Fruit fly (Drosophila melanogaster): ENCODE data around the gene Vha26.

Gene Vha26

DNA sequence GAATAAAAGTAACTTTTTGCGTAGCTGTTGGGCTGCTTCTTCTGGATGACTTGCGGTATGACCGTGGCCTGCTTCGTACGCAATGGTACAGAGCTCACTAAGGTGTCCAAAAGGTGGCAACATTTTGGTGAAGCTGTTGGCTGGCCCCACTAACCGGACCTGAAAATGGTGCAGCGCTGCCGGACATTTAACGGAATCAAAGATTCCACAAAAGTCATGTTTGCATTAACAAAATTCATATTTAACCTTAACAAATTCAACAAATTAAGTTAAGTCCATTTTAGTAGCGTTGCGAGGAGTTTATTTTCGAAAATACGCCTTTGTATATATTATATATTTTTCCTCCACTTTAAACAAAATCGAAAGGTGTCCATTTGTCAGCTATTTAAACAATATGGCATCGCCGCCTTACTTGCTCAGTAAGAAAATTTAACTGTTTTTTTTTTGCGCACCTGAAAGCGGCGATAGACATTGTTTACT, 9.5 kb downstream of the Vha26 start, which contains the start of the genes kra and SecS (continued):
- no peak for TF ChIP-seq Hr39 (optimal IDR thresholded peaks at IDR 0.05)
- TF ChIP-seq twi (tag; optimal IDR thresholded peaks at IDR 0.05) = peak; percentile 27
- TF ChIP-seq MESR4 (GFP tag; optimal IDR thresholded peaks at IDR 0.05) = peak; percentile 45
- TF ChIP-seq tll (GFP tag; optimal IDR thresholded peaks at IDR 0.05) = peak; percentile 43 to 92
- peak; percentile 58 for TF ChIP-seq B-H2 (GFP tag; optimal IDR thresholded peaks at IDR 0.05)
- no peak for TF ChIP-seq CG11504 (tag; optimal IDR thresholded peaks at IDR 0.05)
- TF ChIP-seq Asciz (GFP tag; optimal IDR thresholded peaks at IDR 0.05) = no peak
- no peak for TF ChIP-seq crc (GFP tag; optimal IDR thresholded peaks at IDR 0.05)
- no peak for TF ChIP-seq Taf1 (GFP tag; IDR thresholded peaks at IDR 0.05)
- TF ChIP-seq Dfd (GFP tag; optimal IDR thresholded peaks at IDR 0.05) = no peak
- TF ChIP-seq CG17328 (GFP tag; IDR thresholded peaks at IDR 0.05) = no peak
- no peak for TF ChIP-seq CG6791 (GFP tag; IDR thresholded peaks at IDR 0.05; ENCODE audit: partially characterized antibody)
- peak; percentile 86 for TF ChIP-seq CG17186 (GFP tag; optimal IDR thresholded peaks at IDR 0.05)
- no peak for TF ChIP-seq zen2 (GFP tag; IDR thresholded peaks at IDR 0.05; ENCODE audit: partially characterized antibody)
- peak; percentile 60 for TF ChIP-seq CG30020 (tag; optimal IDR thresholded peaks at IDR 0.05)
- no peak for TF ChIP-seq dati (GFP tag; IDR thresholded peaks at IDR 0.05)
- peak; percentile 67 for TF ChIP-seq CG17829 (tag; optimal IDR thresholded peaks at IDR 0.05)
- no peak for TF ChIP-seq Vsx1 (GFP tag; optimal IDR thresholded peaks at IDR 0.05)
- peak; percentile 47 for TF ChIP-seq MTF-1 (GFP tag; optimal IDR thresholded peaks at IDR 0.05; ENCODE audit: borderline replicate concordance)
- peak; percentile 75 for TF ChIP-seq gem (tag; optimal IDR thresholded peaks at IDR 0.05)
- TF ChIP-seq D (optimal IDR thresholded peaks at IDR 0.05) = no peak
- TF ChIP-seq D (GFP tag; optimal IDR thresholded peaks at IDR 0.05) = no peak
- no peak for TF ChIP-seq dan (GFP tag; IDR thresholded peaks at IDR 0.05)
- no peak for TF ChIP-seq salm (tag; optimal IDR thresholded peaks at IDR 0.05)
- TF ChIP-seq CG4854 (GFP tag; optimal IDR thresholded peaks at IDR 0.05) = peak; percentile 44
- TF ChIP-seq chif (GFP tag; optimal IDR thresholded peaks at IDR 0.05) = peak; percentile 41 to 53
- TF ChIP-seq otp (GFP tag; IDR thresholded peaks at IDR 0.05) = no peak
- TF ChIP-seq CG10959 (GFP tag; IDR thresholded peaks at IDR 0.05) = no peak
- TF ChIP-seq Xrp1 (GFP tag; IDR thresholded peaks at IDR 0.05) = no peak
- TF ChIP-seq Atf3 (GFP tag; optimal IDR thresholded peaks at IDR 0.05) = no peak
- TF ChIP-seq crp (GFP tag; optimal IDR thresholded peaks at IDR 0.05) = peak in 1 of 2 experiments; percentile 17
- TF ChIP-seq CkIIα-i1 (GFP tag; IDR thresholded peaks at IDR 0.05) = no peak
- TF ChIP-seq CG13775 (GFP tag; optimal IDR thresholded peaks at IDR 0.05) = peak; percentile 69
- TF ChIP-seq phol (tag; optimal IDR thresholded peaks at IDR 0.05) = peak; percentile 82
- no peak for TF ChIP-seq Sox102F (GFP tag; optimal IDR thresholded peaks at IDR 0.05)
- TF ChIP-seq tap (tag; optimal IDR thresholded peaks at IDR 0.05) = no peak
- no peak for TF ChIP-seq CG32772 (GFP tag; IDR thresholded peaks at IDR 0.05)
- peak; percentile 29 for TF ChIP-seq fd96Cb (tag; optimal IDR thresholded peaks at IDR 0.05)
- TF ChIP-seq Awh (GFP tag; IDR thresholded peaks at IDR 0.05) = no peak
- TF ChIP-seq Dll (GFP tag; IDR thresholded peaks at IDR 0.05; ENCODE audit: partially characterized antibody) = no peak
- TF ChIP-seq CG4360 (GFP tag; IDR thresholded peaks at IDR 0.05) = no peak
- peak; percentile 65 for TF ChIP-seq slou (GFP tag; optimal IDR thresholded peaks at IDR 0.05)
- TF ChIP-seq CG14667 (GFP tag; IDR thresholded peaks at IDR 0.05) = no peak
- peak; percentile 62 for TF ChIP-seq CG10654 (GFP tag; optimal IDR thresholded peaks at IDR 0.05)
- peak; percentile 47 for TF ChIP-seq fd3F (GFP tag; optimal IDR thresholded peaks at IDR 0.05)
- TF ChIP-seq ranshi (GFP tag; IDR thresholded peaks at IDR 0.05) = no peak
- no peak for TF ChIP-seq CG3838 (GFP tag; optimal IDR thresholded peaks at IDR 0.05)
- TF ChIP-seq CG4282 (GFP tag; optimal IDR thresholded peaks at IDR 0.05) = no peak
- peak; percentile 27 for TF ChIP-seq CG18262 (tag; optimal IDR thresholded peaks at IDR 0.05)
- TF ChIP-seq CG2875 (GFP tag; optimal IDR thresholded peaks at IDR 0.05) = peak; percentile 35
- no peak for TF ChIP-seq ro (GFP tag; IDR thresholded peaks at IDR 0.05)

Measured in whole organism, embryonic.